Fruit fly (Drosophila melanogaster): ENCODE data around the gene CG31848.
A peak's percentile ranks its signal among the peaks of the same experiment; 100 is the strongest.

Gene CG31848

dm6 chr2L:13215640-13216129, 50.0 kb downstream of the CG31848 start (continued):
- TF ChIP-seq CG10366 (GFP tag; IDR thresholded peaks at IDR 0.05) (peak; percentile 44; the same call in 1 of the 2 replicates), CG7839 (tag; optimal IDR thresholded peaks at IDR 0.05) (peak; percentile 67), CG9727 (GFP tag; optimal IDR thresholded peaks at IDR 0.05) (peak; percentile 25)

dm6 chr2L:13215010-13215409, 50.7 kb downstream of the CG31848 start, which contains the start of gene kek4:
Gene kek4, minus strand, starts transcription at chr2L:13215350.
- TF ChIP-seq ewg (GFP tag; optimal IDR thresholded peaks at IDR 0.05) (peak; percentile 69), nom (GFP tag; optimal IDR thresholded peaks at IDR 0.05) (no peak)
